Worm (Caenorhabditis elegans) whole organism, L3 larva: ENCODE results near the gene K02D10.4.

Source experiments
- ama-1 ChIP-seq: fragments of 150-350 bp; optimal IDR thresholded peaks from 2 replicates; lab custom pipeline; 2018
- ceh-16 ChIP-seq: sonication (generic microtip); optimal IDR thresholded peaks from 2 replicates; lab custom pipeline; 2017; ENCODE audit warnings: missing biosample characterization, missing genetic modification characterization
- lin-39 ChIP-seq: fragments of 150-350 bp; optimal IDR thresholded peaks from 2 replicates; lab custom pipeline; 2018; ENCODE audit warnings: missing biosample characterization, missing genetic modification reagents, missing genetic modification characterization
- nhr-11 ChIP-seq: fragments of 150-350 bp; optimal IDR thresholded peaks from 2 replicates; lab custom pipeline; 2014; ENCODE audit warnings: missing biosample characterization, missing genetic modification characterization
- nhr-12 ChIP-seq: fragments of 150-350 bp; optimal IDR thresholded peaks from 2 replicates; lab custom pipeline; 2014; ENCODE audit warnings: missing biosample characterization, missing genetic modification characterization
- nhr-28 ChIP-seq: fragments of 150-350 bp; optimal IDR thresholded peaks from 2 replicates; lab custom pipeline; 2014; ENCODE audit warnings: missing biosample characterization, missing genetic modification characterization
- nhr-77 ChIP-seq: fragments of 150-350 bp; optimal IDR thresholded peaks from 2 replicates; lab custom pipeline; 2014; ENCODE audit warnings: missing biosample characterization, missing genetic modification characterization
- ztf-4 ChIP-seq: fragments of 150-350 bp; optimal IDR thresholded peaks from 2 replicates; lab custom pipeline; 2014; ENCODE audit warnings: missing biosample characterization, missing genetic modification characterization

ce11 chrIII:8743796-8744404 is 35.9 kb downstream of the K02D10.4 start, which contains the start of gene ZK370.6:
- no peak for TF ChIP-seq ama-1
- no peak for TF ChIP-seq nhr-28 (tag; lab: Kevin White, UChicago)
- TF ChIP-seq nhr-11 (tag; lab: Kevin White, UChicago) = no peak
- no peak for TF ChIP-seq ztf-4 (tag; lab: Kevin White, UChicago)
- TF ChIP-seq lin-39 = no peak
- no peak for TF ChIP-seq ceh-16 (tag; lab: Kevin White, UChicago)
- no peak for TF ChIP-seq nhr-12 (tag; lab: Kevin White, UChicago)
- TF ChIP-seq nhr-77 (tag; lab: Kevin White, UChicago) = no peak
